Worm (Caenorhabditis elegans) whole organism, young adult: ENCODE results near the gene Y54E2A.9.

Experiments
- B0261.1 ChIP-seq: sonication (generic microtip); optimal IDR thresholded peaks from 2 replicates; lab custom pipeline; 2016; ENCODE audit warnings: mild to moderate bottlenecking, missing genetic modification characterization, moderate library complexity, missing compliant biosample characterization
- Y53F4B.3 ChIP-seq: fragments of 200-800 bp; sonication (Bioruptor generic); IDR thresholded peaks from 2 replicates; pipeline ENCODE4 v1.3.6; 2022; ENCODE audit warnings: missing genetic modification reagents, missing genetic modification characterization, missing compliant biosample characterization
- Y53G8AR.9 ChIP-seq: fragments of 200-800 bp; sonication (Bioruptor generic); conservative IDR thresholded peaks from 2 replicates; pipeline ENCODE4 v1.3.6; 2022; ENCODE audit warnings: missing genetic modification reagents, missing genetic modification characterization, missing compliant biosample characterization
- ama-1 ChIP-seq, 3 experiments: fragments of 150-350 bp in 1 of 3; sonication (generic microtip) in 2 of 3; optimal IDR thresholded peaks; 2 replicates each; lab custom pipeline; 2014 to 2018; ENCODE audit warnings: missing biosample characterization in 2 of 3, missing genetic modification characterization in 2 of 3, missing genetic modification reagents in 2 of 3
- bed-1 ChIP-seq: fragments of 200-800 bp; sonication (Bioruptor generic); IDR thresholded peaks from 2 replicates; pipeline ENCODE4 v1.3.6; 2022; ENCODE audit warnings: missing genetic modification reagents, missing genetic modification characterization, missing compliant biosample characterization
- ceh-79 ChIP-seq: sonication (generic microtip); optimal IDR thresholded peaks from 2 replicates; lab custom pipeline; 2017; ENCODE audit warnings: mild to moderate bottlenecking, missing genetic modification characterization, missing compliant biosample characterization
- hsf-1 ChIP-seq: fragments of 200-800 bp; sonication (Bioruptor generic); IDR thresholded peaks from 2 replicates; pipeline ENCODE4 v1.3.6; 2022; ENCODE audit warnings: missing genetic modification reagents, missing genetic modification characterization, missing compliant biosample characterization
- lag-1 ChIP-seq: fragments of 200-800 bp; sonication (Bioruptor generic); IDR thresholded peaks from 2 replicates; pipeline ENCODE4 v1.3.6; 2022; ENCODE audit warnings: missing genetic modification reagents, missing genetic modification characterization, missing compliant biosample characterization
- nfya-2 ChIP-seq: fragments of 200-800 bp; sonication (Bioruptor generic); IDR thresholded peaks from 2 replicates; pipeline ENCODE4 v1.3.6; 2022; ENCODE audit warnings: missing genetic modification reagents, missing genetic modification characterization, missing compliant biosample characterization
- nhr-120 ChIP-seq: fragments of 200-800 bp; sonication (Bioruptor generic); IDR thresholded peaks from 2 replicates; pipeline ENCODE4 v1.3.6; 2022; ENCODE audit warnings: missing genetic modification characterization, missing compliant biosample characterization
- nhr-80 ChIP-seq: sonication (generic microtip); optimal IDR thresholded peaks from 2 replicates; lab custom pipeline; 2016; ENCODE audit warnings: missing genetic modification characterization, missing compliant biosample characterization
- ztf-26 ChIP-seq: sonication (generic microtip); optimal IDR thresholded peaks from 2 replicates; lab custom pipeline; 2017; ENCODE audit warnings: missing genetic modification characterization, missing compliant biosample characterization

- TF ChIP-seq lag-1 (no peak), nhr-120 (no peak), B0261.1 (tag; lab: Kevin White, UChicago) (no peak), ztf-26 (tag; lab: Kevin White, UChicago) (no peak), ceh-79 (tag; lab: Kevin White, UChicago) (no peak), ama-1 (optimal IDR thresholded peaks at IDR 0.05; lab: Kevin White, UChicago) (no peak), ama-1 (GFP tag; optimal IDR thresholded peaks at IDR 0.05; lab: Kevin White, UChicago) (no peak), hsf-1 (GFP tag; lab: Robert Waterston, UW) (no peak), Y53F4B.3 (GFP tag; lab: Robert Waterston, UW) (no peak), nfya-2 (GFP tag; lab: Robert Waterston, UW) (no peak), Y53G8AR.9 (GFP tag; lab: Robert Waterston, UW) (no peak), nhr-80 (tag; lab: Kevin White, UChicago) (no peak), bed-1 (GFP tag; lab: Robert Waterston, UW) (no peak)
These were observed 24.8 kb upstream of the Y54E2A.9 start for ce11 chrII:14810609-14811008.
